Worm (Caenorhabditis elegans): ENCODE results near the gene maa-1.
A peak's percentile ranks its signal among the peaks of the same experiment; 100 is the strongest.

DNA sequence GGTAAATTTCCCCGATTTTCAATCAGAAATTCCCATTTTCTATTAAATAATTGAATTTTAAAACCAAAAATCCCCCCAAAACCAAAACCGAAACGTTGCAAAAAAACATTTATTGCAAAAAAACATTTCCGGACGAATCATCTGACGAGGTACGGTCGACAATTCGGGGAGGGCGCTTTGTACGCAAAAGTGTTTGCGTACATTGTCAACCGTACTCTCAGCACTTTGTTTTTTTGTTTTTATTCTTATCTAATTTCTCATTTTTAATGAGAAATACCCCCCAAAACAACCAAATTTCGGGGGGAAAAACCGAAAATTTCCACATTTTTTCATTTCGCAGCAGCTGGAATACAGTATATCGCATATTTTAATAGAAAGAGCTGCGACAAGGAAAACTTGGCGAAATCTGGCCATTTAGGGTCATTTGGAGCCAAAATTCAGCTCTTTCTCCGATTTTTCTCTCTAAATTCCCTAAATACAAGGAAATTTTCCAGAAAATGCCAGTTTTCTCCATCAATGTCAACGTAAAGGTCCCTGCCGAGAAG is 25.4 kb upstream of the maa-1 start, which contains the start of gene mif-1:
- no peak for TF ChIP-seq ama-1 (optimal IDR thresholded peaks at IDR 0.05)
- no peak for TF ChIP-seq ceh-19 (GFP tag; optimal IDR thresholded peaks at IDR 0.05)
- no peak for TF ChIP-seq F13H6.1 (tag; optimal IDR thresholded peaks at IDR 0.05)
- peak; percentile 68 for TF ChIP-seq nfya-1 (tag; optimal IDR thresholded peaks at IDR 0.05)
- no peak for TF ChIP-seq ahr-1 (tag; optimal IDR thresholded peaks at IDR 0.05)
- TF ChIP-seq ets-4 (tag; optimal IDR thresholded peaks at IDR 0.05), result no peak
- no peak for TF ChIP-seq pha-4 (tag; optimal IDR thresholded peaks at IDR 0.05)
- no peak for TF ChIP-seq tbx-7 (tag; optimal IDR thresholded peaks at IDR 0.05)
- no peak for TF ChIP-seq lin-11 (tag; optimal IDR thresholded peaks at IDR 0.05)

All from whole organism, late embryonic.